Worm (Caenorhabditis elegans) whole organism, mixed stage, embryonic: ENCODE data around the gene Y94H6A.3.
A peak's percentile ranks its signal among the peaks of the same experiment; 100 is the strongest.

Experiments used
- M03D4.4 ChIP-seq: sonication (generic microtip); optimal IDR thresholded peaks from 2 replicates; lab custom pipeline; 2017; ENCODE audit warnings: mild to moderate bottlenecking, missing genetic modification characterization, missing compliant biosample characterization
- bed-3 ChIP-seq: fragments of 200-800 bp; sonication (Bioruptor generic); optimal IDR thresholded peaks from 3 replicates; lab custom pipeline; 2018; ENCODE audit warnings: mild to moderate bottlenecking, missing genetic modification characterization, moderate library complexity, missing compliant biosample characterization
- blmp-1 ChIP-seq: fragments of 150-350 bp; optimal IDR thresholded peaks from 2 replicates; lab custom pipeline; 2014; ENCODE audit warnings: missing biosample characterization, missing genetic modification characterization
- ceh-39 ChIP-seq: fragments of 150-350 bp; optimal IDR thresholded peaks from 2 replicates; lab custom pipeline; 2014; ENCODE audit warnings: missing biosample characterization, missing genetic modification characterization
- ceh-43 ChIP-seq: fragments of 200-800 bp; sonication (Bioruptor generic); optimal IDR thresholded peaks from 2 replicates; lab custom pipeline; 2018; ENCODE audit warnings: mild to moderate bottlenecking, missing genetic modification characterization, moderate library complexity, missing compliant biosample characterization
- ceh-83 ChIP-seq: fragments of 200-800 bp; sonication (Bioruptor generic); optimal IDR thresholded peaks from 2 replicates; lab custom pipeline; 2018; ENCODE audit warnings: mild to moderate bottlenecking, missing genetic modification characterization, missing compliant biosample characterization
- ces-1 ChIP-seq: fragments of 150-350 bp; optimal IDR thresholded peaks from 2 replicates; lab custom pipeline; 2014; ENCODE audit warnings: missing biosample characterization, missing genetic modification reagents, missing genetic modification characterization
- cnd-1 ChIP-seq: fragments of 200-800 bp; sonication (Bioruptor generic); optimal IDR thresholded peaks from 2 replicates; lab custom pipeline; 2018; ENCODE audit warnings: mild to moderate bottlenecking, missing genetic modification characterization, missing compliant biosample characterization
- drap-1 ChIP-seq: fragments of 200-800 bp; sonication (Bioruptor generic); optimal IDR thresholded peaks from 3 replicates; lab custom pipeline; 2018; ENCODE audit warnings: mild to moderate bottlenecking, missing genetic modification characterization, missing compliant biosample characterization
- elt-3 ChIP-seq: fragments of 150-350 bp; optimal IDR thresholded peaks from 2 replicates; lab custom pipeline; 2014; ENCODE audit warnings: missing biosample characterization, missing genetic modification characterization
- flh-1 ChIP-seq: fragments of 200-800 bp; sonication (Bioruptor generic); optimal IDR thresholded peaks from 2 replicates; lab custom pipeline; 2018; ENCODE audit warnings: mild to moderate bottlenecking, missing genetic modification characterization, moderate library complexity, missing compliant biosample characterization
- ham-2 ChIP-seq: fragments of 200-800 bp; sonication (Bioruptor generic); optimal IDR thresholded peaks from 2 replicates; lab custom pipeline; 2018; ENCODE audit warnings: mild to moderate bottlenecking, missing genetic modification characterization, missing compliant biosample characterization
- hlh-1 ChIP-seq: fragments of 150-350 bp; optimal IDR thresholded peaks from 2 replicates; lab custom pipeline; 2014; ENCODE audit warnings: missing biosample characterization, missing genetic modification reagents, missing genetic modification characterization
- lin-13 ChIP-seq: fragments of 150-350 bp; optimal IDR thresholded peaks from 2 replicates; lab custom pipeline; 2014; ENCODE audit warnings: missing biosample characterization, missing genetic modification characterization
- lin-32 ChIP-seq: fragments of 200-800 bp; sonication (Bioruptor generic); optimal IDR thresholded peaks from 2 replicates; lab custom pipeline; 2018; ENCODE audit warnings: mild to moderate bottlenecking, missing genetic modification characterization, missing compliant biosample characterization
- lsy-2 ChIP-seq: fragments of 150-350 bp; optimal IDR thresholded peaks from 2 replicates; lab custom pipeline; 2014; ENCODE audit warnings: missing biosample characterization, missing genetic modification characterization
- mab-5 ChIP-seq: fragments of 150-350 bp; optimal IDR thresholded peaks from 2 replicates; lab custom pipeline; 2014; ENCODE audit warnings: missing biosample characterization, missing genetic modification characterization
- mep-1 ChIP-seq: fragments of 150-350 bp; optimal IDR thresholded peaks from 2 replicates; lab custom pipeline; 2017; ENCODE audit warnings: missing biosample characterization, missing genetic modification reagents, missing genetic modification characterization, inconsistent platforms
- mls-2 ChIP-seq: sonication (generic microtip); optimal IDR thresholded peaks from 2 replicates; lab custom pipeline; 2016; ENCODE audit warnings: mild to moderate bottlenecking, missing genetic modification characterization, moderate library complexity, missing compliant biosample characterization
- nhr-2 ChIP-seq: fragments of 150-350 bp; optimal IDR thresholded peaks from 2 replicates; lab custom pipeline; 2014; ENCODE audit warnings: missing biosample characterization, missing genetic modification characterization
- nhr-237 ChIP-seq: fragments of 150-350 bp; optimal IDR thresholded peaks from 2 replicates; lab custom pipeline; 2014; ENCODE audit warnings: missing biosample characterization, missing genetic modification characterization
- nhr-76 ChIP-seq: sonication (generic microtip); optimal IDR thresholded peaks from 2 replicates; lab custom pipeline; 2017; ENCODE audit warnings: missing biosample characterization, missing genetic modification characterization
- pha-4 ChIP-seq: fragments of 150-350 bp; optimal IDR thresholded peaks from 2 replicates; lab custom pipeline; 2018; ENCODE audit warnings: missing biosample characterization, missing genetic modification reagents, missing genetic modification characterization
- sem-2 ChIP-seq: fragments of 200-800 bp; sonication (Bioruptor generic); optimal IDR thresholded peaks from 2 replicates; lab custom pipeline; 2018; ENCODE audit warnings: mild to moderate bottlenecking, missing genetic modification characterization, missing compliant biosample characterization
- snpc-4 ChIP-seq: fragments of 150-350 bp; optimal IDR thresholded peaks from 2 replicates; lab custom pipeline; 2014; ENCODE audit warnings: missing biosample characterization, missing genetic modification characterization
- sptf-1 ChIP-seq: sonication (generic microtip); optimal IDR thresholded peaks from 2 replicates; lab custom pipeline; 2017; ENCODE audit warnings: mild to moderate bottlenecking, missing genetic modification characterization, moderate library complexity, missing compliant biosample characterization
- tbx-8 ChIP-seq: fragments of 200-800 bp; sonication (Bioruptor generic); optimal IDR thresholded peaks from 2 replicates; lab custom pipeline; 2018; ENCODE audit warnings: mild to moderate bottlenecking, missing genetic modification characterization, moderate library complexity, missing compliant biosample characterization
- unc-120 ChIP-seq: sonication (generic microtip); optimal IDR thresholded peaks from 2 replicates; lab custom pipeline; 2017; ENCODE audit warnings: missing genetic modification characterization, missing compliant biosample characterization; ENCODE audit not compliant: poor library complexity, severe bottlenecking
- unc-39 ChIP-seq: fragments of 150-350 bp; optimal IDR thresholded peaks from 2 replicates; lab custom pipeline; 2014; ENCODE audit warnings: missing biosample characterization, missing genetic modification characterization
- unc-62 ChIP-seq: fragments of 150-350 bp; optimal IDR thresholded peaks from 2 replicates; lab custom pipeline; 2014; ENCODE audit warnings: missing biosample characterization, missing genetic modification reagents, missing genetic modification characterization
- zip-8 ChIP-seq: fragments of 150-350 bp; optimal IDR thresholded peaks from 2 replicates; lab custom pipeline; 2014; ENCODE audit warnings: missing biosample characterization, missing genetic modification characterization

The Y94H6A.3 gene

DNA sequence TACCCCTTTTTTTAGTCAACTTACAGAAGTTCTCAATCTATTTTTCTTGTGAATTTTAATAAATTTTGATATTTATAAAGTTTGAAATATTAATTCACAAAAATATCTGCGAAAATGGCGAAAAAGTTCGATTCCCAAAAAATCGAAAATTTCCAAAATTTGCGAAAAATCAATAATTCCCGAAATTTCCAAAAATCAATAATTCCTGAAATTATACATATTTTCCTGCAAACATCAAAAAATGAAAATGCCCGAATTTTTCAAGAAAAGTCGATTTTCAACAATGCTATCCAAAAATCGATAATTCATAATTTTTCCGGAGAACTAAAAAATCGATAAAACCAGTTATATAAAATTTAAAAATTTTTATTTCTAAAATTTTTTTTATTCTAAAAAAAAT, 26.3 kb upstream of the Y94H6A.3 start:
- TF ChIP-seq pha-4 (no peak), flh-1 (GFP tag; lab: Kevin White, UChicago) (no peak), nhr-76 (no peak), mep-1 (no peak), hlh-1 (tag; lab: Kevin White, UChicago) (no peak), ceh-83 (GFP tag; lab: Kevin White, UChicago) (no peak), mab-5 (no peak), unc-62 (GFP tag; lab: Kevin White, UChicago) (no peak), drap-1 (GFP tag; lab: Kevin White, UChicago) (no peak), bed-3 (GFP tag; lab: Kevin White, UChicago) (no peak), unc-120 (no peak), nhr-2 (no peak), ceh-39 (tag; lab: Kevin White, UChicago) (no peak), snpc-4 (tag; lab: Kevin White, UChicago) (no peak), nhr-237 (no peak), cnd-1 (tag; lab: Kevin White, UChicago) (no peak), blmp-1 (tag; lab: Kevin White, UChicago) (no peak)

DNA sequence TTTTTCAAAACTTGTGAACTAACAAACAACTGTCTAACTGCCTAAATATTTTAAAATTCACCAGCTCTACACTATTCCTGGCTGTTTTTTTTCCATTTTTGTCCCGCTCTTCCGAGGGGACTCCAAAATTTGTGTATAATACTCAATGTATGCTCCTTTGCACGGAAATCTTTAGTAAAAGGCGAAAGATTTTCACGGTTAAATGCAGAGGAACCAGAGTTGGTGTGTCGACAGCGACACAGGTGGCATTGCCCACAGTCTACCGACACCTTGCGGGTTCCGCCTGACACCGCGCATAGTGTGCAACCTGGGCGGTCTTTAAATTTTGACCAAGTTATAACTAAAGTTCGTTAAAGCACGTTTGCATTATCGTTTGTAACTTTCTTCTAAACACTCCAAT, 21.3 kb upstream of the Y94H6A.3 start:
- no peak for TF ChIP-seq hlh-1 (tag; lab: Kevin White, UChicago)

DNA sequence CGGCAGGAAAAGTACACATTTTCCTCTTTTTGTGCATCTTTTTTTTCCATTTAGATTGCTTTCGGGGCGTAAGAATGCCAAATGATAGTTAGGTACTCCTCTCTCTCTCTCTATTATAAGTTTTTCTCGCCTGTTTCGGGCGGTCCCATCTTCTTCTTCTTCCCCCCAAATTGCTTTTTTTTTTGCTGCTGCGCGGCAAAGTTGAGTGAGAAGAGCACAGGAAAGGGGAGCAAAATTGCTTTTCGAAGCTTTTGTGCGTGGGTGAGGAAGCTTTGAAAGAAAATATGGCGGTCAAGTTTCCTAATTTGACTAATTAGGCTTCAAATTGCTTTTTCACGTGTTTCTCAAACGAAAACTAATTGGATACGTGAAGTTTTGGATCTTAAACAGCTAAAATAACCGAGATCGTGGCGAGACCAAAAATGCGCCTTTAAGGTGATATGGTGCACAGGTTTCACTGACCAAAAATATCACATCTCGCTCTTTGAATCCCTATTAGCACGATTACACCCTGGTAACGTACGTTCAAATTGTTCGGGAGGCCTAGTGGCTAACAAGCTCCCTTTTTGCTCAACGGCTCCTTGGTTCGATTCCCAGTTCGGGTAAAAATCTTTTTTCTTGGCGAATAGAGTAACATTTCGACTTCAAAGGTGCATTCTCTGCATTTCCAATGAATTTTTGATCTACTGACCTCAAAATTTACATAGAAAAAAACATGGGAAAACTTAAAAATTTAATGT, 19.7 kb upstream of the Y94H6A.3 start:
- TF ChIP-seq zip-8 (tag; lab: Kevin White, UChicago): no peak
- peak; percentile 46 for TF ChIP-seq ces-1 (GFP tag; lab: Kevin White, UChicago)

DNA sequence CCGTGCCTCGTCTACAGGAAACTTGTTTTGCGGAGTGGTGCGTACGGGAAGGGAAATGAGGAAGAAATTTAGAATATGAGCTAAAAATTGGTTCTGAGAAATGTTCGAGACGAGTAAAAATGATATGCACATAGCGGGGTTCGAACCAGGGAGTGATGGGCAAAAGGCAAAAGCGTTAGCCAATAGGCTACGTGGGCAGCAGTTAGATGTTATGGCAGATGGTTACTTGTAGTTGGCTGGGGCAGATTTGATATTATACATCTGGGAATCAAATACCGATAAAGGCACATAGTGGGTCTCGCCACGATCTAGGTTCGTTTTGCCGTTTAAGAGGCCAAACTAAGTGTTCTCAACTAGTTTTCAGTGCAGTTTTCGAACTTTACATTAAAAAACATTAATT, 19.0 kb upstream of the Y94H6A.3 start:
- TF ChIP-seq mab-5: no peak
- TF ChIP-seq lin-32 (GFP tag; lab: Kevin White, UChicago): no peak
- TF ChIP-seq mls-2 (tag; lab: Kevin White, UChicago): no peak
- TF ChIP-seq M03D4.4 (tag; lab: Kevin White, UChicago): peak; percentile 34
- no peak for TF ChIP-seq elt-3 (tag; lab: Kevin White, UChicago)
- no peak for TF ChIP-seq nhr-2
- peak; percentile 82 for TF ChIP-seq ceh-83 (GFP tag; lab: Kevin White, UChicago)
- TF ChIP-seq ham-2 (GFP tag; lab: Kevin White, UChicago): peak; percentile 11
- peak; percentile 56 for TF ChIP-seq sem-2 (GFP tag; lab: Kevin White, UChicago)
- TF ChIP-seq, all 35 proteins: peak for 4

DNA sequence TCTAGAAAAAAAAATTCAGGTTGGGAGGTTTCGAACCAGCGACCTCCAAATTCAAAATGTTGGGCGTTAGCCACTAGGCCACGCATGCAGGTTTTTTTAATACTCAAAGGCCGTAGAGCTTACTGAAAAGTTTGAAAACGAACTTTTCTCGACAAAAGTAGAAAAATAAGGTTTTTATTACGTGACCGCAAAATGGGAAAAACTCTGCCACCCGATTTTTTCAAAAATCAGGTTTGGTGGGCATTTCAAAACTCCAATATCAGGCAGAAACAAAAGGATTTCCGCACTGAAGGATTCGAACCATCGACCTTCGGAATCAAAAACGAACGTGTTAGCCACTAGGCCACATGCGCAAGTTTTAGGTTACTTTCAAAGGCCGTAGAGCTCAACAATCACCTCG, 17.6 kb upstream of the Y94H6A.3 start:
- TF ChIP-seq lin-13 (tag; lab: Kevin White, UChicago) (no peak), mab-5 (no peak), nhr-2 (no peak), ham-2 (GFP tag; lab: Kevin White, UChicago) (no peak), lsy-2 (tag; lab: Kevin White, UChicago) (no peak), hlh-1 (tag; lab: Kevin White, UChicago) (no peak), unc-39 (tag; lab: Kevin White, UChicago) (no peak), ceh-83 (GFP tag; lab: Kevin White, UChicago) (no peak), ceh-39 (tag; lab: Kevin White, UChicago) (no peak), ces-1 (GFP tag; lab: Kevin White, UChicago) (no peak), zip-8 (tag; lab: Kevin White, UChicago) (no peak), tbx-8 (GFP tag; lab: Kevin White, UChicago) (no peak), sptf-1 (tag; lab: Kevin White, UChicago) (no peak), ceh-43 (GFP tag; lab: Kevin White, UChicago) (no peak), nhr-76 (no peak), blmp-1 (tag; lab: Kevin White, UChicago) (no peak), mep-1 (no peak), sem-2 (GFP tag; lab: Kevin White, UChicago) (no peak), lin-32 (GFP tag; lab: Kevin White, UChicago) (no peak)
